Fruit fly (Drosophila melanogaster) whole organism, embryonic: Measurements from ENCODE around the gene Abl.

ENCODE experiments used
- Atf3 ChIP-seq: fragments of 200-800 bp; sonication (Bioruptor generic); optimal IDR thresholded peaks from 3 replicates; lab custom pipeline; 2016; ENCODE audit warnings: missing biosample characterization, missing genetic modification characterization
- CG11723 ChIP-seq: fragments of 200-800 bp; sonication (Bioruptor generic); optimal IDR thresholded peaks from 2 replicates; lab custom pipeline; 2017; ENCODE audit warnings: missing biosample characterization, mild to moderate bottlenecking, missing genetic modification characterization
- CG12155 ChIP-seq: fragments of 200-800 bp; sonication (Bioruptor generic); optimal IDR thresholded peaks from 3 replicates; lab custom pipeline; 2016; ENCODE audit warnings: missing biosample characterization, missing genetic modification characterization
- CG12299 ChIP-seq: fragments of 200-800 bp; sonication (Bioruptor generic); optimal IDR thresholded peaks from 2 replicates; lab custom pipeline; 2018; ENCODE audit warnings: missing biosample characterization, mild to moderate bottlenecking, missing genetic modification characterization
- CG14441 ChIP-seq: fragments of 200-800 bp; sonication (Bioruptor generic); IDR thresholded peaks from 2 replicates; pipeline ENCODE4 v1.3.6; 2022; ENCODE audit warnings: missing biosample characterization, missing genetic modification characterization
- CG15011 ChIP-seq: fragments of 200-800 bp; sonication (Bioruptor generic); optimal IDR thresholded peaks from 3 replicates; lab custom pipeline; 2018; ENCODE audit warnings: missing biosample characterization, mild to moderate bottlenecking, missing genetic modification characterization
- CG17361 ChIP-seq: fragments of 200-800 bp; sonication (Bioruptor generic); IDR thresholded peaks from 3 replicates; pipeline ENCODE4 v1.3.6; 2022; ENCODE audit warnings: missing biosample characterization, missing genetic modification characterization
- CG17612 ChIP-seq: fragments of 200-800 bp; sonication (Bioruptor generic); IDR thresholded peaks from 2 replicates; pipeline ENCODE4 v1.3.6; 2022; ENCODE audit warnings: missing biosample characterization, missing genetic modification characterization
- CG1832 ChIP-seq: fragments of 200-800 bp; sonication (Bioruptor generic); optimal IDR thresholded peaks from 2 replicates; lab custom pipeline; 2017; ENCODE audit warnings: missing biosample characterization, mild to moderate bottlenecking, missing genetic modification characterization, inconsistent platforms
- CG18476 ChIP-seq: fragments of 200-800 bp; sonication (Bioruptor generic); optimal IDR thresholded peaks from 2 replicates; lab custom pipeline; 2016; ENCODE audit warnings: missing biosample characterization, mild to moderate bottlenecking, missing genetic modification characterization
- CG18619 ChIP-seq: fragments of 200-800 bp; sonication (Bioruptor generic); optimal IDR thresholded peaks from 3 replicates; lab custom pipeline; 2017; ENCODE audit warnings: missing biosample characterization, mild to moderate bottlenecking, missing genetic modification characterization
- CG2202 ChIP-seq: fragments of 200-800 bp; sonication (Bioruptor generic); optimal IDR thresholded peaks from 2 replicates; lab custom pipeline; 2018; ENCODE audit warnings: missing biosample characterization, mild to moderate bottlenecking, missing genetic modification characterization
- CG31365 ChIP-seq: fragments of 200-800 bp; sonication (Bioruptor generic); optimal IDR thresholded peaks from 2 replicates; lab custom pipeline; 2018; ENCODE audit warnings: missing biosample characterization, mild to moderate bottlenecking, missing genetic modification characterization
- CG31388 ChIP-seq: fragments of 200-800 bp; sonication (Bioruptor generic); optimal IDR thresholded peaks from 2 replicates; lab custom pipeline; 2016; ENCODE audit warnings: missing biosample characterization, missing genetic modification characterization
- CG32532 ChIP-seq: fragments of 200-800 bp; sonication (Bioruptor generic); IDR thresholded peaks from 2 replicates; pipeline ENCODE4 v1.3.6; 2022; ENCODE audit warnings: missing biosample characterization, missing genetic modification characterization
- CG3838 ChIP-seq: fragments of 200-800 bp; sonication (Bioruptor generic); optimal IDR thresholded peaks from 3 replicates; lab custom pipeline; 2016; ENCODE audit warnings: missing biosample characterization, missing genetic modification characterization
- CG4404 ChIP-seq: fragments of 200-800 bp; sonication (Bioruptor generic); IDR thresholded peaks from 2 replicates; pipeline ENCODE4 v1.3.6; 2022; ENCODE audit warnings: missing biosample characterization, missing genetic modification characterization
- CG4707 ChIP-seq: fragments of 200-800 bp; sonication (Bioruptor generic); optimal IDR thresholded peaks from 2 replicates; lab custom pipeline; 2018; ENCODE audit warnings: missing biosample characterization, mild to moderate bottlenecking, missing genetic modification characterization, moderate library complexity
- CG6272 ChIP-seq: fragments of 200-800 bp; sonication (Bioruptor generic); IDR thresholded peaks from 2 replicates; pipeline ENCODE4 v1.3.6; 2022; ENCODE audit warnings: missing biosample characterization, missing genetic modification characterization
- CG6813 ChIP-seq: fragments of 200-800 bp; sonication (Bioruptor generic); optimal IDR thresholded peaks from 2 replicates; lab custom pipeline; 2017; ENCODE audit warnings: missing biosample characterization, missing genetic modification characterization, mild to moderate bottlenecking, moderate library complexity, missing genetic modification reagents
- CG8944 ChIP-seq: fragments of 200-800 bp; sonication (Bioruptor generic); optimal IDR thresholded peaks from 3 replicates; lab custom pipeline; 2016; ENCODE audit warnings: missing biosample characterization, missing genetic modification characterization
- CG9437 ChIP-seq: fragments of 200-800 bp; sonication (Bioruptor generic); optimal IDR thresholded peaks from 2 replicates; lab custom pipeline; 2018; ENCODE audit warnings: missing biosample characterization, mild to moderate bottlenecking, missing genetic modification characterization
- CkIIα-i1 ChIP-seq: fragments of 200-800 bp; sonication (Bioruptor generic); IDR thresholded peaks from 2 replicates; pipeline ENCODE4 v1.3.6; 2022; ENCODE audit warnings: missing biosample characterization, missing genetic modification characterization
- Dad ChIP-seq: fragments of 200-800 bp; sonication (Bioruptor generic); optimal IDR thresholded peaks from 3 replicates; lab custom pipeline; 2016; ENCODE audit warnings: missing biosample characterization, missing genetic modification characterization
- Dek ChIP-seq: fragments of 200-800 bp; sonication (Bioruptor generic); optimal IDR thresholded peaks from 3 replicates; lab custom pipeline; 2019; ENCODE audit warnings: missing biosample characterization, mild to moderate bottlenecking, missing genetic modification characterization, moderate library complexity
- Dip2 ChIP-seq: fragments of 200-800 bp; sonication (Bioruptor generic); IDR thresholded peaks from 2 replicates; pipeline ENCODE4 v1.3.6; 2022; ENCODE audit warnings: missing biosample characterization, missing genetic modification characterization
- Hmx ChIP-seq: fragments of 200-800 bp; sonication (Bioruptor generic); optimal IDR thresholded peaks from 2 replicates; lab custom pipeline; 2016; ENCODE audit warnings: missing biosample characterization, missing genetic modification characterization
- Hsf ChIP-seq: fragments of 200-800 bp; sonication (Bioruptor generic); optimal IDR thresholded peaks from 3 replicates; lab custom pipeline; 2016; ENCODE audit warnings: missing biosample characterization, missing genetic modification characterization
- Kr ChIP-seq: fragments of 200-800 bp; sonication (Bioruptor generic); optimal IDR thresholded peaks from 2 replicates; lab custom pipeline; 2017; ENCODE audit warnings: missing biosample characterization, mild to moderate bottlenecking, missing genetic modification characterization
- MTF-1 ChIP-seq: fragments of 200-800 bp; sonication (Bioruptor generic); optimal IDR thresholded peaks from 2 replicates; lab custom pipeline; 2018; ENCODE audit warnings: missing biosample characterization, mild to moderate bottlenecking, missing genetic modification characterization, borderline replicate concordance
- NC2α ChIP-seq: fragments of 200-800 bp; sonication (Bioruptor generic); optimal IDR thresholded peaks from 2 replicates; lab custom pipeline; 2016; ENCODE audit warnings: missing biosample characterization, missing genetic modification characterization
- Oaz ChIP-seq: fragments of 200-800 bp; sonication (Bioruptor generic); IDR thresholded peaks from 2 replicates; pipeline ENCODE4 v1.3.6; 2022; ENCODE audit warnings: missing biosample characterization, missing genetic modification characterization
- Sox100B ChIP-seq: fragments of 200-800 bp; sonication (Bioruptor generic); optimal IDR thresholded peaks from 3 replicates; lab custom pipeline; 2018; ENCODE audit warnings: missing biosample characterization, mild to moderate bottlenecking, missing genetic modification characterization
- Trl ChIP-seq, 3 experiments: fragments of >200 bp in 2 of 3; fragments of 200-800 bp in 1 of 3; sonication (Bioruptor generic) in 1 of 3; optimal IDR thresholded peaks; 2 replicates in 1 of 3; 3 replicates in 2 of 3; lab custom pipeline; 2016 to 2017; ENCODE audit warnings: missing biosample characterization in 1 of 3, missing genetic modification characterization in 1 of 3
- Usf ChIP-seq: fragments of 200-800 bp; sonication (Bioruptor generic); optimal IDR thresholded peaks from 2 replicates; lab custom pipeline; 2017; ENCODE audit warnings: missing genotype, missing biosample characterization, missing genetic modification characterization
- abd-A ChIP-seq: fragments of 200-800 bp; sonication (Bioruptor generic); optimal IDR thresholded peaks from 3 replicates; lab custom pipeline; 2019; ENCODE audit warnings: missing biosample characterization, mild to moderate bottlenecking, missing genetic modification characterization, moderate library complexity
- ac ChIP-seq: fragments of 200-800 bp; sonication (Bioruptor generic); optimal IDR thresholded peaks from 3 replicates; lab custom pipeline; 2017; ENCODE audit warnings: missing biosample characterization, mild to moderate bottlenecking, missing genetic modification characterization
- amos ChIP-seq: fragments of 200-800 bp; sonication (Bioruptor generic); IDR thresholded peaks from 2 replicates; pipeline ENCODE4 v1.3.6; 2022; ENCODE audit warnings: missing biosample characterization, missing genetic modification characterization; ENCODE audit not compliant: partially characterized antibody
- bowl ChIP-seq: fragments of 200-800 bp; sonication (Bioruptor generic); IDR thresholded peaks from 2 replicates; pipeline ENCODE4 v1.3.6; 2022; ENCODE audit warnings: missing biosample characterization, missing genetic modification characterization
- caup ChIP-seq: fragments of 200-800 bp; sonication (Bioruptor generic); optimal IDR thresholded peaks from 3 replicates; lab custom pipeline; 2017; ENCODE audit warnings: missing biosample characterization, mild to moderate bottlenecking, missing genetic modification characterization, moderate library complexity; ENCODE audit not compliant: severe bottlenecking
- chm ChIP-seq: fragments of 200-800 bp; sonication (Bioruptor generic); IDR thresholded peaks from 2 replicates; pipeline ENCODE4 v1.3.6; 2022; ENCODE audit warnings: missing biosample characterization, missing genetic modification characterization
- dmrt11E ChIP-seq: fragments of 200-800 bp; sonication (Bioruptor generic); optimal IDR thresholded peaks from 3 replicates; lab custom pipeline; 2018; ENCODE audit warnings: missing biosample characterization, mild to moderate bottlenecking, missing genetic modification characterization, moderate library complexity
- gfzf ChIP-seq: fragments of 200-800 bp; sonication (Bioruptor generic); optimal IDR thresholded peaks from 2 replicates; lab custom pipeline; 2016; ENCODE audit warnings: missing biosample characterization, mild to moderate bottlenecking, missing genetic modification characterization, moderate library complexity
- kay ChIP-seq: fragments of 200-800 bp; sonication (Bioruptor generic); optimal IDR thresholded peaks from 2 replicates; lab custom pipeline; 2016; ENCODE audit warnings: missing biosample characterization, missing genetic modification characterization
- mld ChIP-seq: fragments of 200-800 bp; sonication (Bioruptor generic); IDR thresholded peaks from 3 replicates; pipeline ENCODE4 v1.3.6; 2022; ENCODE audit warnings: missing biosample characterization, missing genetic modification characterization; ENCODE audit not compliant: partially characterized antibody
- oc ChIP-seq: fragments of 200-800 bp; sonication (Bioruptor generic); optimal IDR thresholded peaks from 2 replicates; lab custom pipeline; 2018; ENCODE audit warnings: missing biosample characterization, mild to moderate bottlenecking, missing genetic modification characterization, moderate library complexity
- pfk ChIP-seq: fragments of 200-800 bp; sonication (Bioruptor generic); optimal IDR thresholded peaks from 2 replicates; lab custom pipeline; 2018; ENCODE audit warnings: missing biosample characterization, mild to moderate bottlenecking, missing genetic modification characterization, moderate library complexity
- sim ChIP-seq: fragments of 200-800 bp; sonication (Bioruptor generic); IDR thresholded peaks from 2 replicates; pipeline ENCODE4 v1.3.6; 2022; ENCODE audit warnings: missing biosample characterization, missing genetic modification characterization
- slp2 ChIP-seq: fragments of 200-800 bp; sonication (Bioruptor generic); optimal IDR thresholded peaks from 2 replicates; lab custom pipeline; 2016; ENCODE audit warnings: missing biosample characterization, missing genetic modification characterization
- wor ChIP-seq: fragments of 200-800 bp; sonication (Bioruptor generic); IDR thresholded peaks from 2 replicates; pipeline ENCODE4 v1.3.6; 2022; ENCODE audit warnings: missing biosample characterization, missing genetic modification characterization

Abl gene

dm6 chr3L:16667663-16668465 lies 20.2 kb upstream of the Abl start, which contains the start of gene Galphaf (continued):
- TF ChIP-seq Dip2 (no peak), gfzf (GFP tag; lab: Kevin White, UChicago) (no peak), CG12155 (GFP tag; lab: Kevin White, UChicago) (no peak), CG8944 (no peak), Hsf (no peak), CG31388 (GFP tag; lab: Kevin White, UChicago) (no peak), Oaz (GFP tag; lab: Robert Waterston, UW) (no peak), Usf (GFP tag; lab: Kevin White, UChicago) (no peak), CkIIα-i1 (GFP tag; lab: Robert Waterston, UW) (no peak), slp2 (GFP tag; lab: Kevin White, UChicago) (no peak), kay (GFP tag; lab: Kevin White, UChicago) (no peak), Trl (optimal IDR thresholded peaks at IDR 0.05; lab: Kevin White, UChicago) (peak; percentile 76 to 90), Trl (GFP tag; optimal IDR thresholded peaks at IDR 0.05; lab: Kevin White, UChicago) (no peak), chm (no peak), CG3838 (GFP tag; lab: Kevin White, UChicago) (no peak), pfk (GFP tag; lab: Kevin White, UChicago) (peak; percentile 59), mld (GFP tag; lab: Robert Waterston, UW) (no peak), NC2α (GFP tag; lab: Kevin White, UChicago) (no peak), amos (GFP tag; lab: Robert Waterston, UW) (no peak), CG18619 (GFP tag; lab: Kevin White, UChicago) (no peak), CG31365 (tag; lab: Kevin White, UChicago) (no peak), CG32532 (GFP tag; lab: Robert Waterston, UW) (0 out of 2 replicates have a peak, but pooled peaks have one; percentile 20), bowl (GFP tag; lab: Robert Waterston, UW) (no peak), MTF-1 (GFP tag; lab: Kevin White, UChicago) (no peak), CG11723 (no peak), abd-A (tag; lab: Kevin White, UChicago) (no peak), oc (no peak), caup (peak; percentile 32), CG18476 (GFP tag; lab: Kevin White, UChicago) (no peak), CG1832 (no peak), Atf3 (GFP tag; lab: Kevin White, UChicago) (no peak), sim (GFP tag; lab: Robert Waterston, UW) (no peak), Dad (GFP tag; lab: Kevin White, UChicago) (no peak), CG15011 (no peak), Kr (no peak), wor (no peak), CG2202 (tag; lab: Kevin White, UChicago) (no peak), CG14441 (GFP tag; lab: Robert Waterston, UW) (no peak), ac (GFP tag; lab: Kevin White, UChicago) (no peak), CG6813 (GFP tag; lab: Kevin White, UChicago) (no peak), Dek (no peak), CG6272 (GFP tag; lab: Robert Waterston, UW) (no peak), CG9437 (GFP tag; lab: Kevin White, UChicago) (no peak), Sox100B (GFP tag; lab: Kevin White, UChicago) (no peak), CG4404 (GFP tag; lab: Robert Waterston, UW) (no peak), Hmx (no peak), CG4707 (GFP tag; lab: Kevin White, UChicago) (no peak), CG12299 (tag; lab: Kevin White, UChicago) (no peak), CG17612 (no peak), dmrt11E (no peak), CG17361 (GFP tag; lab: Robert Waterston, UW) (no peak)
